Worm (Caenorhabditis elegans): ENCODE data around the gene asp-14.
A peak's percentile ranks its signal among the peaks of the same experiment; 100 is the strongest.

Gene asp-14

DNA sequence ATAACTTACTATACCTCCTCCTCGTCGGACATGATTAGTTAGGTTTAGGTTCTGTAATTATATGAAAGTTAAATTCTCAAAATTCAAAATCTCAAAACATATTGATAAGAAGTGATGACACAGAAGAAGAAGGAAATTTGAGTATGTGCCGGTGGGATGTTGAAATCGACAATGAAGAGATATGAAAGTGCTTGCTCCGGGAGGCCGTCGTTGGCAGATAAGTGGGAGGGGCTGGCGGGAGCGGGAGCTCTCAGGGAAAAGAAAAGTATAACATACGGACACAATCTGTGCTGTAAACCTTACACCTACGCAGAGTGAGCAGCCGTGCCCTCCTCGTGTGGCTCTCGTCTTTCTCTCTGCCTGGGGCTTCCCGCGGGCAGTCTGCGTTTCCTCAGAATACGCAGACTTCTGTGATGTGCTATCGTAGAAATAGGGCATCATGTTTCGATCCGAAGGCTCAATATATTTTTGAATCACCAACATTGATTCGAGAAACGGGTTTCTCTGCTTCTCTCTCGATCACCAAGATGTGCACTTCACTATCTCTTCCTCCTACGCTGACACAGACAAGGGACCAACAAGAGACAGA, 36.2 kb downstream of the asp-14 start, which contains the start of gene mup-2 (continued):
- TF ChIP-seq vab-7 (GFP tag; IDR thresholded peaks at IDR 0.05): no peak

DNA sequence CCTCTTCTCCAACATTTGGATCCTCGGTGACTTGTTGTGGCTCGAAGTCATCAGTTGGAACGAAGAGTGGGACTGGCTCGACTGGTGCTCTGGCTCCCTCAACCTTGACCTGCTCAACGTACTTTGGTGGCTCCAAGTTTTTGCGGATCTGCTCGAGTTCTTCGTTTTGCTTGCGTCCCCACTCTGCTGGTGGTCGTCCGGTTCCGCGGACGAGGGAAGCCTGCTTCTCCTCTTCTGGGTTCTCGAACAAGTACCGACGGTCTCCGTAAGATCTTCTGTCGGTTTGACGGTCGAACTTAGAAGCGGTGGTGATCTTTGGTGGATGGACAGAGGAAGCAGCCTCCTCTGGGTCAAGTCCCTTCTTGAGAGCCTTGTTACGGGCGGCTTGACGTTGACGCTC, 37.8 kb downstream of the asp-14 start:
- TF ChIP-seq set-16 (GFP tag; IDR thresholded peaks at IDR 0.05) (peak; percentile 73), ces-1 (GFP tag; optimal IDR thresholded peaks at IDR 0.05) (no peak)

DNA sequence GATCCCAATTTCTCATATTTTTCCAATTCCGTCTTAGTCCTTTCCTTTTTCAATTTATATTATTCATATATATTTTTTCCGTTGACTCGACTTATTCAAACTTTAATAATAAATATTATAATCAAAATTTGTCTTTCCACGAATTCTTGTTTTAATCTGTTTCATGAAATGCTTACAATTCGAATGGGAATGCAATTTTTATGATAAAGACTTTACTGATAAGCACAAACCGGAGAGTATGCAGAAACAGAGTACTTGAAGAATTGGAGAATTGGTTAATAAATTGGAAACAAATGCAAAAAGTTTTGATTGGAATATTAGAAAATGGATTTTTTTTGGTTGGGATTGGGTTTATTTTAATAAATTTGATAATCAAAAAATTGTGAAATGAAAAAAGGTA, 38.2 kb downstream of the asp-14 start:
- no peak for TF ChIP-seq zfp-3 (GFP tag; conservative IDR thresholded peaks at IDR 0.05)
- TF ChIP-seq R02D3.7 (tag; optimal IDR thresholded peaks at IDR 0.05): no peak
- peak; percentile 76 for TF ChIP-seq pqm-1 (tag; optimal IDR thresholded peaks at IDR 0.05)
- TF ChIP-seq nhr-28 (tag; optimal IDR thresholded peaks at IDR 0.05): peak; percentile 1

DNA sequence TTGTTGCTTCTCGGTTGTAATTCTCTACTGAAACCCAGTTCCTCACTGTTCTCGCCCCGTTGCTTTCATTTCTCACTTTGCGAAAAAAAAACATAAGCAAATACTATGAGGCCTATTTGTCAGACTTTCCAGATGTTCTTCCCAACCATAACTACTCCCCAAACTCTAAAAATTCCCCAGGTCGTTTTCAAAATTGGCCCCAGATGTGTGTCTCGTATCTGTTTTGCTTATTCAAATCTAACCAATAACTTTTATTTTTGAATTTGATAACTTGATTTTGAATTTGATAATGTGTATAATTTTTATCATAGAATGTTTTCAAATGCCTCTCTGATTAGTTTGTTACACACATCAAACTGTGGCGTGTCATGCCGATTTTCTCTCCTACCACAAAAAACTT, 38.7 kb downstream of the asp-14 start:
- TF ChIP-seq ama-1 (optimal IDR thresholded peaks at IDR 0.05): no peak
- TF ChIP-seq daf-16 (GFP tag; optimal IDR thresholded peaks at IDR 0.05): no peak
- TF ChIP-seq daf-16 (tag; optimal IDR thresholded peaks at IDR 0.05): peak; percentile 33

DNA sequence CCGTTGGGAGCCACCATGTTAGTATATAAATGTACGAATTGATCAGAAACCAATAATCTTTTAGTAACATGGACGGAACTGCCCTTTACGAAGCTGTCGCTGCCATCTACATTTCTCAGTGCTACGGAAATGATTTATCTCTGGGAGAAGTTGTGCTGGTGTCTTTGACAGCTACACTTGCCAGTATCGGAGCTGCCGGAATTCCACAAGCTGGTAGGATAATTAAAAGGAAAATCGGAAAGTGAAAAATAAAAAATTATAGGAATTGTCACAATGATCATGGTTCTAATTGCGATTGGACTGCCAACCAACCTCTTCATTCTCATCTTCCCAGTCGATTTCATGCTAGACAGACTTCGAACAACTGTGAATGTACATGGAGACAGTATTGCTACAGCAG, 40.6 kb downstream of the asp-14 start:
- TF ChIP-seq zip-2 (tag; optimal IDR thresholded peaks at IDR 0.05): no peak
- peak; percentile 91 for TF ChIP-seq aha-1 (tag)
- no peak for TF ChIP-seq ceh-20 (GFP tag; IDR thresholded peaks at IDR 0.05)
- no peak for TF ChIP-seq lin-38 (GFP tag; IDR thresholded peaks at IDR 0.05)

DNA sequence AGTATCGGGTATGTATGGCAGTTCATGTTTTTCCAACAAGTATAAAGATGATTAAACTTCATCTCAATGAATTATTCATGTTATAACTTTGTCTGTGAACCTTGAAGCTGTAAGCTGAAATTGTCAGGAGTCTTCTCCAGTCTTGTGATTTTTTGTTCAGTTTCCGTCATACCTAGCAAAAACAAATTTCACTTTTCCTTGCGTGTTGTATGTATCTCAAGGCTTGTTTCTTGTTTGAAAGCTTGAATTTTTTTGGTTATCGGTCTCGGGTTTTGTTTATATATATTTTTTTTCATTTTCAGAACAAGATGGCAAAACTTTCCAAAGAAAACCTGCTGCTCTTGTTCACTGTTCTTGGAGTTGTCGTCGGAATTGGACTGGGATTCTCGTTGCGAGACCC, 43.3 kb downstream of the asp-14 start, which contains the start of gene glt-4:
glt-4 (plus strand) TSS at position 301 of the 400 bp plus-strand sequence.
- TF ChIP-seq dmd-8 (GFP tag; IDR thresholded peaks at IDR 0.05) (no peak), lin-39 (tag; optimal IDR thresholded peaks at IDR 0.05) (no peak), ceh-44 (GFP tag; IDR thresholded peaks at IDR 0.05) (no peak), Y105C5A.15 (GFP tag; IDR thresholded peaks at IDR 0.05) (no peak), zip-11 (GFP tag; IDR thresholded peaks at IDR 0.05) (no peak), egl-27 (tag; optimal IDR thresholded peaks at IDR 0.05) (no peak), mdl-1 (tag; optimal IDR thresholded peaks at IDR 0.05) (no peak), hlh-11 (tag; optimal IDR thresholded peaks at IDR 0.05) (no peak), fos-1 (tag; optimal IDR thresholded peaks at IDR 0.05) (no peak), vab-7 (GFP tag; IDR thresholded peaks at IDR 0.05) (no peak), nhr-111 (GFP tag; optimal IDR thresholded peaks at IDR 0.05) (no peak), hif-1 (tag; optimal IDR thresholded peaks at IDR 0.05) (no peak), set-16 (GFP tag; IDR thresholded peaks at IDR 0.05) (no peak), tag-97 (GFP tag; IDR thresholded peaks at IDR 0.05) (no peak), nhr-102 (tag; optimal IDR thresholded peaks at IDR 0.05) (no peak), nhr-10 (tag; optimal IDR thresholded peaks at IDR 0.05) (no peak), F49E8.2 (tag; optimal IDR thresholded peaks at IDR 0.05; ENCODE audit: borderline replicate concordance) (no peak), dmd-9 (GFP tag; IDR thresholded peaks at IDR 0.05) (no peak), nhr-25 (tag; optimal IDR thresholded peaks at IDR 0.05; ENCODE audit: borderline replicate concordance, insufficient read depth) (no peak)

DNA sequence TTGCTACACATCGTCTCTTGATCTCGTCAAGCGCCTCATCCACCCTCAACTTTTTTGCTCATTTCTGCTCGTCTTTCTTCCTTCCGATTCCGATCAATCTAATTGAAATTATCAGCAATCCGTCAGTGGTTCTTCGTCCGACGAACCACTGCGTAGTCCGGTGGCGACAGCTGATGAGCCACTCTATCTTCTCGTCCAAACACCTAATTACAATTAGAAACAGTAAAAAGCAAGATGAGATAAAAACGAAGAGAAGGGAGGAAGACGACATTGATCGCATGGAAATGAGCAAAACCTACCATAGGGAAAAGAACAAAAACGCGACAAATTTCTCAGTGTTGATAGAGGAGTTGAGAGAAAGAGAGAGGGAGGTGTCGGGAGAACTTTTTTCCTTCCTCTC, 47.0 kb downstream of the asp-14 start:
- TF ChIP-seq aha-1 (tag) (peak; percentile 75), unc-62 (GFP tag; optimal IDR thresholded peaks at IDR 0.05 in 1 of 2) (peak in 1 of 2 experiments; percentile 3), unc-62 (tag; optimal IDR thresholded peaks at IDR 0.05) (no peak), nhr-11 (tag; optimal IDR thresholded peaks at IDR 0.05) (peak; percentile 27), dpl-1 (GFP tag; optimal IDR thresholded peaks at IDR 0.05) (no peak), Y48G9A.11 (GFP tag; IDR thresholded peaks at IDR 0.05) (no peak)

Measured in whole organism, L4 larva.